Fruit fly (Drosophila melanogaster) whole organism, embryonic: ENCODE measurements around the gene Girdin.

ENCODE experiments used
- C15 ChIP-seq: fragments of 200-800 bp; sonication (Bioruptor generic); IDR thresholded peaks from 3 replicates; pipeline ENCODE4 v1.3.6; 2022; ENCODE audit warnings: missing biosample characterization, missing genetic modification characterization
- CG6272 ChIP-seq: fragments of 200-800 bp; sonication (Bioruptor generic); IDR thresholded peaks from 2 replicates; pipeline ENCODE4 v1.3.6; 2022; ENCODE audit warnings: missing biosample characterization, missing genetic modification characterization
- Gug ChIP-seq: fragments of 200-800 bp; sonication (Bioruptor generic); IDR thresholded peaks from 4 replicates; pipeline ENCODE4 v1.3.6; 2022; ENCODE audit warnings: missing biosample characterization, missing genetic modification characterization
- MESR4 ChIP-seq: fragments of 200-800 bp; sonication (Bioruptor generic); optimal IDR thresholded peaks from 2 replicates; lab custom pipeline; 2018; ENCODE audit warnings: missing biosample characterization, mild to moderate bottlenecking, missing genetic modification characterization, moderate library complexity
- NC2β ChIP-seq: fragments of 200-800 bp; sonication (Bioruptor generic); optimal IDR thresholded peaks from 2 replicates; lab custom pipeline; 2016; ENCODE audit warnings: missing biosample characterization, missing genetic modification characterization
- ems ChIP-seq: fragments of 200-800 bp; sonication (Bioruptor generic); optimal IDR thresholded peaks from 3 replicates; lab custom pipeline; 2016; ENCODE audit warnings: missing biosample characterization, missing genetic modification characterization
- grn ChIP-seq: fragments of 200-800 bp; sonication (Bioruptor generic); optimal IDR thresholded peaks from 3 replicates; lab custom pipeline; 2017; ENCODE audit warnings: missing biosample characterization, missing genetic modification characterization
- hth ChIP-seq: fragments of >200 bp; optimal IDR thresholded peaks from 2 replicates; lab custom pipeline; 2017; ENCODE audit warnings: inconsistent platforms
- lilli ChIP-seq: fragments of 200-800 bp; sonication (Bioruptor generic); optimal IDR thresholded peaks from 3 replicates; lab custom pipeline; 2016; ENCODE audit warnings: missing biosample characterization, missing genetic modification characterization
- lola ChIP-seq, 3 experiments: fragments of >200 bp in 2 of 3; fragments of 200-800 bp in 1 of 3; sonication (Bioruptor generic) in 1 of 3; optimal IDR thresholded peaks; 2 replicates each; lab custom pipeline; 2017 to 2019; ENCODE audit warnings: missing biosample characterization in 3 of 3, missing genetic modification characterization in 3 of 3, mild to moderate bottlenecking in 1 of 3, moderate library complexity in 1 of 3

dm6 chr3L:3159309-3160194, 19.2 kb upstream of the Girdin start, which contains the start of the genes ND-30 and CG15812:
- no peak for TF ChIP-seq NC2β (GFP tag; lab: Kevin White, UChicago)
- peak; percentile 92 for TF ChIP-seq MESR4 (GFP tag; lab: Kevin White, UChicago)
- no peak for TF ChIP-seq C15
- no peak for TF ChIP-seq ems (GFP tag; lab: Kevin White, UChicago)
- TF ChIP-seq CG6272 (GFP tag; lab: Robert Waterston, UW): no peak
- TF ChIP-seq lilli (GFP tag; lab: Kevin White, UChicago): peak; percentile 11
- no peak for TF ChIP-seq Gug (GFP tag; lab: Robert Waterston, UW)
- TF ChIP-seq grn: no peak
- no peak for TF ChIP-seq hth (lab: Kevin White, UChicago)
- TF ChIP-seq lola (GFP tag; optimal IDR thresholded peaks at IDR 0.05; lab: Kevin White, UChicago): peak in 1 of 3 experiments; percentile 51
